Worm (Caenorhabditis elegans) whole organism, L2 larva: ENCODE results near the gene T23F11.11.
A peak's percentile ranks its signal among the peaks of the same experiment; 100 is the strongest.

Experiments
- C34F6.9 ChIP-seq: fragments of 150-350 bp; optimal IDR thresholded peaks from 2 replicates; lab custom pipeline; 2014; ENCODE audit warnings: missing biosample characterization, missing genetic modification characterization
- F13H6.1 ChIP-seq: sonication (generic microtip); optimal IDR thresholded peaks from 2 replicates; lab custom pipeline; 2016; ENCODE audit warnings: missing genetic modification characterization, missing compliant biosample characterization
- Y55F3AM.14 ChIP-seq: fragments of 200-800 bp; sonication (Bioruptor generic); optimal IDR thresholded peaks from 2 replicates; lab custom pipeline; 2018; ENCODE audit warnings: mild to moderate bottlenecking, missing genetic modification characterization, missing compliant biosample characterization
- ZK546.5 ChIP-seq: sonication (generic microtip); optimal IDR thresholded peaks from 2 replicates; lab custom pipeline; 2017; ENCODE audit warnings: missing biosample characterization, missing genetic modification characterization
- alr-1 ChIP-seq: fragments of 150-350 bp; optimal IDR thresholded peaks from 2 replicates; lab custom pipeline; 2014; ENCODE audit warnings: missing biosample characterization, missing genetic modification characterization
- ama-1 ChIP-seq: fragments of 150-350 bp; optimal IDR thresholded peaks from 2 replicates; lab custom pipeline; 2018; ENCODE audit warnings: inconsistent platforms
- blmp-1 ChIP-seq: sonication (generic microtip); optimal IDR thresholded peaks from 2 replicates; lab custom pipeline; 2017; ENCODE audit warnings: missing genetic modification characterization, mild to moderate bottlenecking, missing compliant biosample characterization, antibody characterized with exemption, moderate library complexity; ENCODE audit not compliant: insufficient read depth
- ceh-16 ChIP-seq: fragments of 150-350 bp; optimal IDR thresholded peaks from 2 replicates; lab custom pipeline; 2014; ENCODE audit warnings: missing biosample characterization, missing genetic modification characterization
- ceh-82 ChIP-seq: fragments of 150-350 bp; optimal IDR thresholded peaks from 2 replicates; lab custom pipeline; 2014; ENCODE audit warnings: missing biosample characterization, missing genetic modification characterization
- dmd-4 ChIP-seq: sonication (generic microtip); optimal IDR thresholded peaks from 2 replicates; lab custom pipeline; 2017; ENCODE audit warnings: missing biosample characterization, missing genetic modification characterization
- egl-27 ChIP-seq: sonication (generic microtip); optimal IDR thresholded peaks from 3 replicates; lab custom pipeline; 2017; ENCODE audit warnings: missing biosample characterization, missing genetic modification reagents, missing genetic modification characterization
- elt-1 ChIP-seq: fragments of 150-350 bp; optimal IDR thresholded peaks from 2 replicates; lab custom pipeline; 2014; ENCODE audit warnings: missing biosample characterization, missing genetic modification characterization
- elt-3 ChIP-seq: sonication (generic microtip); optimal IDR thresholded peaks from 2 replicates; lab custom pipeline; 2017; ENCODE audit warnings: missing biosample characterization, missing genetic modification characterization
- fos-1 ChIP-seq: fragments of 150-350 bp; optimal IDR thresholded peaks from 2 replicates; lab custom pipeline; 2014; ENCODE audit warnings: missing biosample characterization, missing genetic modification characterization
- gmeb-1 ChIP-seq: fragments of 150-350 bp; optimal IDR thresholded peaks from 2 replicates; lab custom pipeline; 2014; ENCODE audit warnings: missing biosample characterization, missing genetic modification characterization
- lin-11 ChIP-seq: fragments of 150-350 bp; sonication (generic microtip); optimal IDR thresholded peaks from 2 replicates; lab custom pipeline; 2014; ENCODE audit warnings: missing biosample characterization, missing genetic modification characterization, inconsistent platforms, mixed read lengths
- lin-13 ChIP-seq: fragments of 150-350 bp; optimal IDR thresholded peaks from 2 replicates; lab custom pipeline; 2014; ENCODE audit warnings: missing biosample characterization, missing genetic modification reagents, missing genetic modification characterization
- lin-39 ChIP-seq: fragments of 150-350 bp; optimal IDR thresholded peaks from 2 replicates; lab custom pipeline; 2014; ENCODE audit warnings: missing biosample characterization, missing genetic modification reagents, missing genetic modification characterization
- lsy-2 ChIP-seq, 2 experiments: fragments of 150-350 bp in 1 of 2; sonication (generic microtip) in 1 of 2; optimal IDR thresholded peaks; 2 replicates each; lab custom pipeline; 2014 to 2017; ENCODE audit warnings: missing biosample characterization in 2 of 2, missing genetic modification characterization in 2 of 2
- mab-5 ChIP-seq: fragments of 150-350 bp; optimal IDR thresholded peaks from 2 replicates; lab custom pipeline; 2014; ENCODE audit warnings: missing biosample characterization, missing genetic modification characterization
- mdl-1 ChIP-seq, 2 experiments: fragments of 150-350 bp in 1 of 2; sonication (generic microtip) in 1 of 2; optimal IDR thresholded peaks; 2 replicates each; lab custom pipeline; 2017; ENCODE audit warnings: missing biosample characterization in 2 of 2, missing genetic modification characterization in 2 of 2
- nhr-10 ChIP-seq: sonication (generic microtip); optimal IDR thresholded peaks from 2 replicates; lab custom pipeline; 2017; ENCODE audit warnings: missing biosample characterization, missing genetic modification characterization
- nhr-11 ChIP-seq: fragments of 150-350 bp; optimal IDR thresholded peaks from 2 replicates; lab custom pipeline; 2014; ENCODE audit warnings: missing biosample characterization, missing genetic modification characterization
- nhr-12 ChIP-seq: fragments of 150-350 bp; optimal IDR thresholded peaks from 2 replicates; lab custom pipeline; 2014; ENCODE audit warnings: missing biosample characterization, missing genetic modification characterization
- nhr-129 ChIP-seq: fragments of 150-350 bp; optimal IDR thresholded peaks from 2 replicates; lab custom pipeline; 2014; ENCODE audit warnings: missing biosample characterization, missing genetic modification characterization
- nhr-21 ChIP-seq: fragments of 150-350 bp; optimal IDR thresholded peaks from 2 replicates; lab custom pipeline; 2014; ENCODE audit warnings: missing biosample characterization, missing genetic modification characterization
- nhr-23 ChIP-seq: fragments of 150-350 bp; optimal IDR thresholded peaks from 2 replicates; lab custom pipeline; 2014; ENCODE audit warnings: missing biosample characterization, missing genetic modification reagents, missing genetic modification characterization
- nhr-237 ChIP-seq: fragments of 150-350 bp; optimal IDR thresholded peaks from 2 replicates; lab custom pipeline; 2014; ENCODE audit warnings: missing biosample characterization, missing genetic modification characterization
- nhr-25 ChIP-seq: fragments of 150-350 bp; sonication (generic microtip); optimal IDR thresholded peaks from 3 replicates; lab custom pipeline; 2014; ENCODE audit warnings: missing biosample characterization, missing genetic modification characterization
- nhr-6 ChIP-seq: fragments of 150-350 bp; optimal IDR thresholded peaks from 2 replicates; lab custom pipeline; 2014; ENCODE audit warnings: missing biosample characterization, missing genetic modification characterization
- nhr-77 ChIP-seq: fragments of 150-350 bp; optimal IDR thresholded peaks from 2 replicates; lab custom pipeline; 2014; ENCODE audit warnings: missing biosample characterization, missing genetic modification characterization
- peb-1 ChIP-seq: fragments of 150-350 bp; optimal IDR thresholded peaks from 2 replicates; lab custom pipeline; 2014; ENCODE audit warnings: missing biosample characterization, missing genetic modification characterization
- sem-4 ChIP-seq: fragments of 150-350 bp; optimal IDR thresholded peaks from 2 replicates; lab custom pipeline; 2014; ENCODE audit warnings: missing biosample characterization, missing genetic modification reagents, missing genetic modification characterization
- skn-1 ChIP-seq: sonication (generic microtip); optimal IDR thresholded peaks from 2 replicates; lab custom pipeline; 2017; ENCODE audit warnings: missing biosample characterization, missing genetic modification characterization
- sma-3 ChIP-seq: sonication (generic microtip); optimal IDR thresholded peaks from 2 replicates; lab custom pipeline; 2016; ENCODE audit warnings: missing genetic modification reagents, missing genetic modification characterization, missing compliant biosample characterization
- sma-9 ChIP-seq, 2 experiments: fragments of 150-350 bp in 1 of 2; sonication (generic microtip) in 1 of 2; optimal IDR thresholded peaks; 2 replicates each; lab custom pipeline; 2014 to 2016; ENCODE audit warnings: missing genetic modification characterization in 2 of 2, mild to moderate bottlenecking in 1 of 2, missing biosample characterization in 1 of 2, missing compliant biosample characterization in 1 of 2, missing genetic modification reagents in 1 of 2, moderate library complexity in 1 of 2
- snpc-4 ChIP-seq: fragments of 150-350 bp; optimal IDR thresholded peaks from 2 replicates; lab custom pipeline; 2014; ENCODE audit warnings: missing biosample characterization, missing genetic modification characterization
- unc-39 ChIP-seq: fragments of 150-350 bp; optimal IDR thresholded peaks from 2 replicates; lab custom pipeline; 2014; ENCODE audit warnings: missing biosample characterization, missing genetic modification characterization
- unc-55 ChIP-seq: fragments of 150-350 bp; sonication (generic microtip); optimal IDR thresholded peaks from 3 replicates; lab custom pipeline; 2014; ENCODE audit warnings: missing biosample characterization, missing genetic modification reagents, missing genetic modification characterization
- unc-62 ChIP-seq: fragments of 150-350 bp; optimal IDR thresholded peaks from 2 replicates; lab custom pipeline; 2014; ENCODE audit warnings: missing biosample characterization, missing genetic modification reagents, missing genetic modification characterization
- zag-1 ChIP-seq: fragments of 150-350 bp; optimal IDR thresholded peaks from 2 replicates; lab custom pipeline; 2014; ENCODE audit warnings: missing biosample characterization, missing genetic modification characterization
- ztf-1 ChIP-seq: fragments of 200-800 bp; sonication (Bioruptor generic); conservative IDR thresholded peaks from 2 replicates; pipeline ENCODE4 v1.3.6; 2022; ENCODE audit warnings: missing genetic modification characterization, missing compliant biosample characterization
- ztf-11 ChIP-seq: sonication (generic microtip); optimal IDR thresholded peaks from 2 replicates; lab custom pipeline; 2017; ENCODE audit warnings: missing biosample characterization, missing genetic modification characterization
- ztf-4 ChIP-seq: fragments of 150-350 bp; optimal IDR thresholded peaks from 2 replicates; lab custom pipeline; 2014; ENCODE audit warnings: missing biosample characterization, missing genetic modification characterization

T23F11.11 gene

ce11 chrIII:4653912-4654311 lies 17.5 kb downstream of the T23F11.11 start:
- TF ChIP-seq ztf-4 (tag; lab: Kevin White, UChicago) (peak; percentile 17), F13H6.1 (tag; lab: Kevin White, UChicago) (no peak), nhr-77 (tag; lab: Kevin White, UChicago) (no peak), nhr-23 (tag; lab: Kevin White, UChicago) (no peak), sem-4 (no peak), skn-1 (tag; lab: Kevin White, UChicago) (no peak)

DNA sequence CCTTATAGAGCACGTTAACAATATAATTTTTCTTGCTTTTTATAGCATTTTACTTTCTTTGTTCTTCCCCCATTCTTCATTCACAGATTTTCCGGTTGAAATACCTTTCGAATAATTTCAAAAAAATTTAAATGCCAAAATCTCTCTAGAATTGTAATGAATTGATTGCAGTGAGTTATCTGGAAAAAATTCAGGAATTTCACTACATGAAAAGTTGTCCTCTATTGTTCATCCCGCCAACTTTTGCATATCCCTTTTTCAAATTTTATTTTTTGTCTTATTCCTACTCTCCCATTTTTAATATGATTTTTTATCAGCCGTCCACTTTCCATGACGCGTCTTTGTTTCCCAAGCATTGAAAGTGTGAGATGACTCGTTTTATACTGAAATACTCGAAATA lies 18.0 kb downstream of the T23F11.11 start:
- no peak for TF ChIP-seq ztf-11
- TF ChIP-seq ceh-82 (tag; lab: Kevin White, UChicago) = no peak
- no peak for TF ChIP-seq unc-39 (tag; lab: Kevin White, UChicago)
- TF ChIP-seq lin-39 (tag; lab: Kevin White, UChicago) = no peak

DNA sequence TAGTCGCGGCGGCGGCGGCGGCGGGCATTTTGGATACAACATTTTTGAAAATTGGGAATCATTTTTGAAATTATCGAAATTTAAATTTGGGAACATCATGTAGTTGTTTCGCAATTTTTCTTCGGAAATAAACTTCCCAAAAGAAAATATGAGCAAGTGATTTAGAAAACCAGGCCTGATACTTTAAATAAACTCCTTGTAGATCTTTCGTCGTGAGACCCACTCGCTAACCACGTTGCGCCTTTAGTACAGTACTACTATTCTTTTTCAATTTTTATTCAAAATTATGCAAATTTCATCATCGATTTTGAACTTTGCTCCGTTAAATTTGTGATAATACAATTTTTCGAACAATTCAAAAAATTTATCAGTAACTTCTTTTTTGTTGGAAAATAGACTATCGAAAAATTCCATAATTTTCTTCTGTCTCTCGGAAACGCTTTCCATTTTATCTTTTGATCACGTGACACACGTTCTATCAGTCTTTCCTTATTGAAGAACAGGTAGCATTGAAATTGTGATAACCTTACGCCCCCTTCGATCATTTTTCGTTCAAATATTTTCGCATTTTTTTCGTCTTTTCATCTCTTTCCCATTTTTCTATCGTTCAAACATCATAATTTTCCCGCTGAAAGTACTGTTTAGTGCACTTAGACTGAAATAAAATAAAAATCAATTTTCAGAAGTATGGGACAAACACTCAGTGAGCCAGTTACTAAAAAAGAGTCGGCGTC lies 21.4 kb downstream of the T23F11.11 start, which contains the start of gene ppm-2:
Gene ppm-2 (plus strand): TSS at position 684 of the 734 bp plus-strand sequence.
- peak; percentile 35 for TF ChIP-seq fos-1 (tag; lab: Kevin White, UChicago)
- TF ChIP-seq F13H6.1 (tag; lab: Kevin White, UChicago) = no peak
- peak; percentile 7 for TF ChIP-seq ztf-4 (tag; lab: Kevin White, UChicago)
- no peak for TF ChIP-seq egl-27
- TF ChIP-seq sma-9 (GFP tag; optimal IDR thresholded peaks at IDR 0.05; lab: Kevin White, UChicago) = peak; percentile 64
- TF ChIP-seq sma-9 (tag; optimal IDR thresholded peaks at IDR 0.05; lab: Kevin White, UChicago) = no peak
- no peak for TF ChIP-seq nhr-10 (tag; lab: Kevin White, UChicago)
- TF ChIP-seq gmeb-1 (tag; lab: Kevin White, UChicago) = peak; percentile 52
- TF ChIP-seq nhr-11 = no peak
- TF ChIP-seq ztf-11 = no peak
- no peak for TF ChIP-seq sem-4
- peak; percentile 0 for TF ChIP-seq sma-3 (GFP tag; lab: Kevin White, UChicago)
- peak; percentile 36 for TF ChIP-seq ama-1 (lab: Kevin White, UChicago)
- TF ChIP-seq C34F6.9 (tag; lab: Kevin White, UChicago) = no peak
- TF ChIP-seq elt-3 (tag; lab: Kevin White, UChicago) = no peak
- no peak for TF ChIP-seq lin-11 (tag; lab: Kevin White, UChicago)

- TF ChIP-seq ztf-1 (no peak), mab-5 (tag; lab: Kevin White, UChicago) (peak; percentile 58), F13H6.1 (tag; lab: Kevin White, UChicago) (peak; percentile 98), nhr-21 (tag; lab: Kevin White, UChicago) (peak; percentile 98), ztf-11 (no peak), ceh-82 (tag; lab: Kevin White, UChicago) (peak; percentile 39), Y55F3AM.14 (peak; percentile 91), unc-55 (GFP tag; lab: Kevin White, UChicago) (peak; percentile 89), nhr-129 (tag; lab: Kevin White, UChicago) (peak; percentile 97), blmp-1 (peak; percentile 89), ZK546.5 (tag; lab: Kevin White, UChicago) (no peak), nhr-12 (tag; lab: Kevin White, UChicago) (peak; percentile 13), mdl-1 (tag; optimal IDR thresholded peaks at IDR 0.05; lab: Kevin White, UChicago) (peak; percentile 99), zag-1 (peak; percentile 86), sma-3 (GFP tag; lab: Kevin White, UChicago) (peak; percentile 97), dmd-4 (tag; lab: Kevin White, UChicago) (no peak), egl-27 (peak; percentile 94), lsy-2 (tag; optimal IDR thresholded peaks at IDR 0.05; lab: Kevin White, UChicago) (peak; percentile 41 to 93), unc-62 (GFP tag; lab: Kevin White, UChicago) (no peak), gmeb-1 (tag; lab: Kevin White, UChicago) (peak; percentile 81), lin-13 (GFP tag; lab: Kevin White, UChicago) (peak; percentile 81), fos-1 (tag; lab: Kevin White, UChicago) (peak; percentile 98), elt-3 (tag; lab: Kevin White, UChicago) (no peak), alr-1 (tag; lab: Kevin White, UChicago) (no peak), nhr-6 (tag; lab: Kevin White, UChicago) (peak; percentile 88), skn-1 (tag; lab: Kevin White, UChicago) (peak; percentile 65), ceh-16 (no peak), ztf-4 (tag; lab: Kevin White, UChicago) (peak; percentile 54), nhr-237 (tag; lab: Kevin White, UChicago) (no peak), sma-9 (GFP tag; optimal IDR thresholded peaks at IDR 0.05; lab: Kevin White, UChicago) (peak; percentile 99), sma-9 (tag; optimal IDR thresholded peaks at IDR 0.05; lab: Kevin White, UChicago) (peak; percentile 87), nhr-25 (tag; lab: Kevin White, UChicago) (peak; percentile 96), nhr-77 (tag; lab: Kevin White, UChicago) (no peak), nhr-10 (tag; lab: Kevin White, UChicago) (peak; percentile 7), peb-1 (no peak), snpc-4 (peak; percentile 55), elt-1 (tag; lab: Kevin White, UChicago) (no peak), lin-11 (tag; lab: Kevin White, UChicago) (peak; percentile 94)
Observed at ce11 chrIII:4649363-4649768, 22.0 kb downstream of the T23F11.11 start.
